Fruit fly (Drosophila melanogaster): ENCODE data around the gene CG11262.

The CG11262 gene

DNA sequence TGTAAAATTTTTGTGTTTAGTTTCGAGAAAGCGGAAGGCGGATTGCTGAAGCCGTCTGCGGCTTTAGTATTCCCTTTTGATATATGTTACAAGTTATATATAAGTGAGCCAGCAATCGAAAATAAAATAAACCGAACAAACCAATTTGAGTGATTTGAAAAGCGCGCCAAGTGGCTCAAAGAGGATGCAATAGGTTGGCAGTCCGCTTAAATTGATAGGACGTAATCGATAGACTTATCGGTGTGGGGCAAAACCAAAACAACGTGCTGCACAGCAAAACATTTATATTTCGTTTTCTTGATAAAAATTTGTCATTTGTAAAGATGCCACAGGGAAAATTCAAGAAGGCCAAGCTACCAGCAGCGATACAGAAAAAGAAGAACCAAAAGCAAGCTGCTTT lies 51.8 kb downstream of the CG11262 start, which contains the start of gene CG11279 (continued):
- peak; percentile 24; the same call in 1 of the 2 replicates for TF ChIP-seq onecut (GFP tag; IDR thresholded peaks at IDR 0.05)
- TF ChIP-seq Jarid2 (GFP tag; optimal IDR thresholded peaks at IDR 0.05) = no peak
- no peak for TF ChIP-seq Taf1 (GFP tag; IDR thresholded peaks at IDR 0.05)
- no peak for TF ChIP-seq croc (GFP tag; conservative IDR thresholded peaks at IDR 0.05)
- TF ChIP-seq sna (GFP tag; IDR thresholded peaks at IDR 0.05; ENCODE audit: partially characterized antibody) = peak; percentile 54; the same call in 1 of the 2 replicates
- TF ChIP-seq Fer1 (GFP tag; optimal IDR thresholded peaks at IDR 0.05) = no peak
- TF ChIP-seq amos (GFP tag; IDR thresholded peaks at IDR 0.05; ENCODE audit: partially characterized antibody) = peak; percentile 79
- TF ChIP-seq HLH4C (GFP tag; IDR thresholded peaks at IDR 0.05; ENCODE audit: partially characterized antibody) = peak; percentile 76
- TF ChIP-seq CG18011 (GFP tag; optimal IDR thresholded peaks at IDR 0.05) = peak; percentile 4
- peak; percentile 31 for TF ChIP-seq CG10267 (tag; optimal IDR thresholded peaks at IDR 0.05)
- peak; percentile 54; the same call in 2 of the 3 replicates for TF ChIP-seq Doc3 (GFP tag; IDR thresholded peaks at IDR 0.05; ENCODE audit: partially characterized antibody)
- TF ChIP-seq Sin3A (optimal IDR thresholded peaks at IDR 0.05) = peak; percentile 16
- peak; percentile 50 for TF ChIP-seq CG1603 (tag; optimal IDR thresholded peaks at IDR 0.05)
- TF ChIP-seq Mes4 (GFP tag; optimal IDR thresholded peaks at IDR 0.05) = no peak
- TF ChIP-seq Deaf1 (tag; optimal IDR thresholded peaks at IDR 0.05) = no peak
- no peak for TF ChIP-seq CG5953 (GFP tag; IDR thresholded peaks at IDR 0.05)
- TF ChIP-seq Dad (GFP tag; optimal IDR thresholded peaks at IDR 0.05) = no peak
- peak; percentile 6 for TF ChIP-seq grau (tag; optimal IDR thresholded peaks at IDR 0.05)
- no peak for TF ChIP-seq ap (GFP tag; IDR thresholded peaks at IDR 0.05)
- TF ChIP-seq CG4424 (GFP tag; optimal IDR thresholded peaks at IDR 0.05) = no peak
- peak; percentile 67 for TF ChIP-seq YL-1 (GFP tag; optimal IDR thresholded peaks at IDR 0.05)
- peak; percentile 14 for TF ChIP-seq CG9797 (GFP tag; optimal IDR thresholded peaks at IDR 0.05)
- TF ChIP-seq CG30020 (tag; optimal IDR thresholded peaks at IDR 0.05) = no peak
- TF ChIP-seq nmo (GFP tag; optimal IDR thresholded peaks at IDR 0.05) = no peak
- peak; percentile 58 for TF ChIP-seq CG3847 (GFP tag; IDR thresholded peaks at IDR 0.05)
- no peak for TF ChIP-seq Hmx (GFP tag; optimal IDR thresholded peaks at IDR 0.05)
- peak; percentile 85 for TF ChIP-seq bbx (GFP tag; IDR thresholded peaks at IDR 0.05; ENCODE audit: partially characterized antibody)
- TF ChIP-seq CG2712 (tag; optimal IDR thresholded peaks at IDR 0.05) = no peak
- TF ChIP-seq CG12236 (GFP tag; optimal IDR thresholded peaks at IDR 0.05) = no peak
- TF ChIP-seq ato (GFP tag; IDR thresholded peaks at IDR 0.05; ENCODE audit: partially characterized antibody) = peak; percentile 75
- 0 out of 3 replicates have a peak, but pooled peaks have one; percentile 59 for TF ChIP-seq hb (GFP tag; IDR thresholded peaks at IDR 0.05; ENCODE audit: partially characterized antibody)
- no peak for TF ChIP-seq CG12299 (tag; optimal IDR thresholded peaks at IDR 0.05)
- no peak for TF ChIP-seq hth (optimal IDR thresholded peaks at IDR 0.05)
- peak; percentile 72 for TF ChIP-seq zen2 (GFP tag; IDR thresholded peaks at IDR 0.05; ENCODE audit: partially characterized antibody)
- TF ChIP-seq sim (GFP tag; IDR thresholded peaks at IDR 0.05) = no peak
- TF ChIP-seq Spps (tag; optimal IDR thresholded peaks at IDR 0.05) = no peak
- TF ChIP-seq CG42726 (GFP tag; IDR thresholded peaks at IDR 0.05; ENCODE audit: partially characterized antibody) = peak; percentile 39; the same call in 1 of the 2 replicates
- TF ChIP-seq Adf1 (GFP tag; IDR thresholded peaks at IDR 0.05) = no peak
- TF ChIP-seq Myb (GFP tag; optimal IDR thresholded peaks at IDR 0.05) = peak; percentile 0
- no peak for TF ChIP-seq CG8478 (optimal IDR thresholded peaks at IDR 0.05)
- no peak for TF ChIP-seq CG17385 (GFP tag; optimal IDR thresholded peaks at IDR 0.05)
- TF ChIP-seq CG15514 (GFP tag; optimal IDR thresholded peaks at IDR 0.05) = peak; percentile 45
- TF ChIP-seq CG15479 (GFP tag; optimal IDR thresholded peaks at IDR 0.05) = peak; percentile 14
- TF ChIP-seq E2f2 (GFP tag; IDR thresholded peaks at IDR 0.05) = peak; percentile 99
- no peak for TF ChIP-seq eve (GFP tag; optimal IDR thresholded peaks at IDR 0.05)
- TF ChIP-seq gro (GFP tag; optimal IDR thresholded peaks at IDR 0.05) = peak; percentile 13
- 0 out of 3 replicates have a peak, but pooled peaks have one; percentile 29 for TF ChIP-seq mld (GFP tag; IDR thresholded peaks at IDR 0.05; ENCODE audit: partially characterized antibody)
- no peak for TF ChIP-seq otp (GFP tag; IDR thresholded peaks at IDR 0.05)
- TF ChIP-seq inv (GFP tag; IDR thresholded peaks at IDR 0.05; ENCODE audit: partially characterized antibody) = peak; percentile 47; the same call in 1 of the 2 replicates
- TF ChIP-seq CG10565 (GFP tag; optimal IDR thresholded peaks at IDR 0.05) = no peak

Measured in whole organism, embryonic.